Worm (Caenorhabditis elegans) whole organism, late embryonic: ENCODE measurements around the gene clk-2.

ENCODE experiments used
- ama-1 ChIP-seq: fragments of 150-350 bp; optimal IDR thresholded peaks from 2 replicates; lab custom pipeline; 2014
- ceh-2 ChIP-seq: sonication (generic microtip); optimal IDR thresholded peaks from 2 replicates; lab custom pipeline; 2016; ENCODE audit warnings: missing genotype, missing genetic modification characterization, missing compliant biosample characterization
- ceh-22 ChIP-seq: sonication (generic microtip); optimal IDR thresholded peaks from 2 replicates; lab custom pipeline; 2017; ENCODE audit warnings: missing biosample characterization, missing genetic modification characterization
- odd-2 ChIP-seq: sonication (generic microtip); optimal IDR thresholded peaks from 2 replicates; lab custom pipeline; 2017; ENCODE audit warnings: antibody characterized with exemption, mild to moderate bottlenecking, missing genetic modification characterization, missing compliant biosample characterization
- pax-1 ChIP-seq: fragments of 150-350 bp; optimal IDR thresholded peaks from 2 replicates; lab custom pipeline; 2014; ENCODE audit warnings: missing biosample characterization, missing genetic modification characterization
- pha-2 ChIP-seq: sonication (generic microtip); optimal IDR thresholded peaks from 2 replicates; lab custom pipeline; 2017; ENCODE audit warnings: mild to moderate bottlenecking, missing genetic modification characterization, missing compliant biosample characterization
- pha-4 ChIP-seq: fragments of 150-350 bp; optimal IDR thresholded peaks from 2 replicates; lab custom pipeline; 2018; ENCODE audit warnings: missing biosample characterization, missing genetic modification reagents, missing genetic modification characterization
- rnt-1 ChIP-seq: sonication (generic microtip); optimal IDR thresholded peaks from 2 replicates; lab custom pipeline; 2016; ENCODE audit warnings: missing genetic modification characterization, missing compliant biosample characterization
- sdc-2 ChIP-seq: sonication (generic microtip); optimal IDR thresholded peaks from 2 replicates; lab custom pipeline; 2016; ENCODE audit warnings: missing genotype, missing genetic modification characterization, missing compliant biosample characterization
- syd-9 ChIP-seq: sonication (generic microtip); optimal IDR thresholded peaks from 2 replicates; lab custom pipeline; 2016; ENCODE audit warnings: mild to moderate bottlenecking, missing genetic modification characterization, moderate library complexity, missing compliant biosample characterization
- tbx-7 ChIP-seq: sonication (generic microtip); optimal IDR thresholded peaks from 2 replicates; lab custom pipeline; 2016; ENCODE audit warnings: missing genotype, missing genetic modification characterization, missing compliant biosample characterization
- unc-55 ChIP-seq: sonication (generic microtip); optimal IDR thresholded peaks from 2 replicates; lab custom pipeline; 2017; ENCODE audit warnings: missing biosample characterization, missing genetic modification reagents, missing genetic modification characterization
- ztf-16 ChIP-seq: sonication (generic microtip); optimal IDR thresholded peaks from 2 replicates; lab custom pipeline; 2017; ENCODE audit warnings: missing genetic modification characterization, missing compliant biosample characterization

ce11 chrIII:7520672-7521071 is 2.3 kb upstream of the clk-2 start, which contains the start of the genes cux-7 and C07H6.2:
- TF ChIP-seq sdc-2 (peak; percentile 55), ceh-2 (tag; lab: Kevin White, UChicago) (peak; percentile 99), pha-4 (tag; lab: Kevin White, UChicago) (no peak), ztf-16 (tag; lab: Kevin White, UChicago) (peak; percentile 65), odd-2 (tag; lab: Kevin White, UChicago) (no peak), ama-1 (lab: Kevin White, UChicago) (no peak), syd-9 (tag; lab: Kevin White, UChicago) (peak; percentile 60), ceh-22 (tag; lab: Kevin White, UChicago) (no peak), tbx-7 (peak; percentile 100), pax-1 (tag; lab: Kevin White, UChicago) (no peak), pha-2 (tag; lab: Kevin White, UChicago) (no peak), rnt-1 (tag; lab: Kevin White, UChicago) (peak; percentile 97), unc-55 (GFP tag; lab: Kevin White, UChicago) (peak; percentile 13)
